Worm (Caenorhabditis elegans) whole organism, early embryonic: ENCODE measurements around the gene C34C12.2.

Source experiments
- B0310.2 ChIP-seq: sonication (generic microtip); optimal IDR thresholded peaks from 2 replicates; lab custom pipeline; 2016; ENCODE audit warnings: mild to moderate bottlenecking, missing genetic modification characterization, missing compliant biosample characterization
- F13C5.2 ChIP-seq: sonication (generic microtip); optimal IDR thresholded peaks from 2 replicates; lab custom pipeline; 2017; ENCODE audit warnings: mild to moderate bottlenecking, missing genetic modification characterization, inconsistent platforms, missing compliant biosample characterization
- aly-1 ChIP-seq: sonication (generic microtip); optimal IDR thresholded peaks from 2 replicates; lab custom pipeline; 2016; ENCODE audit warnings: missing genetic modification characterization, missing compliant biosample characterization
- ama-1 ChIP-seq: fragments of 150-350 bp; optimal IDR thresholded peaks from 2 replicates; lab custom pipeline; 2014
- ceh-13 ChIP-seq: fragments of 200-800 bp; sonication (Bioruptor generic); optimal IDR thresholded peaks from 2 replicates; lab custom pipeline; 2018; ENCODE audit warnings: mild to moderate bottlenecking, missing genetic modification characterization, missing compliant biosample characterization
- ceh-36 ChIP-seq: sonication (generic microtip); optimal IDR thresholded peaks from 2 replicates; lab custom pipeline; 2016; ENCODE audit warnings: missing genetic modification characterization, inconsistent platforms, missing compliant biosample characterization
- ets-7 ChIP-seq: sonication (generic microtip); optimal IDR thresholded peaks from 2 replicates; lab custom pipeline; 2016; ENCODE audit warnings: missing genotype, missing genetic modification characterization, missing compliant biosample characterization
- flt-1 ChIP-seq: fragments of 200-800 bp; sonication (Bioruptor generic); IDR thresholded peaks from 2 replicates; pipeline ENCODE4 v1.3.6; 2022; ENCODE audit warnings: missing genetic modification characterization, missing compliant biosample characterization
- hmbx-1 ChIP-seq: sonication (generic microtip); optimal IDR thresholded peaks from 2 replicates; lab custom pipeline; 2016; ENCODE audit warnings: mild to moderate bottlenecking, missing genetic modification characterization, missing compliant biosample characterization
- hmg-4 ChIP-seq: fragments of 200-800 bp; sonication (Bioruptor generic); optimal IDR thresholded peaks from 2 replicates; lab custom pipeline; 2018; ENCODE audit warnings: mild to moderate bottlenecking, missing genetic modification characterization, missing compliant biosample characterization
- hnd-1 ChIP-seq: sonication (generic microtip); optimal IDR thresholded peaks from 2 replicates; lab custom pipeline; 2016; ENCODE audit warnings: missing genetic modification characterization, missing compliant biosample characterization
- pes-1 ChIP-seq: fragments of 200-800 bp; sonication (Bioruptor generic); IDR thresholded peaks from 2 replicates; pipeline ENCODE4 v1.3.6; 2022; ENCODE audit warnings: missing genetic modification reagents, missing genetic modification characterization, missing compliant biosample characterization
- scrt-1 ChIP-seq: fragments of 200-800 bp; sonication (Bioruptor generic); IDR thresholded peaks from 2 replicates; pipeline ENCODE4 v1.3.6; 2022; ENCODE audit warnings: missing genetic modification characterization, missing compliant biosample characterization
- sea-1 ChIP-seq: fragments of 200-800 bp; sonication (Bioruptor generic); conservative IDR thresholded peaks from 2 replicates; pipeline ENCODE4 v1.3.6; 2022; ENCODE audit warnings: missing genetic modification characterization, missing compliant biosample characterization
- tbx-11 ChIP-seq: fragments of 200-800 bp; sonication (Bioruptor generic); IDR thresholded peaks from 2 replicates; pipeline ENCODE4 v1.3.6; 2022; ENCODE audit warnings: missing genetic modification characterization, missing compliant biosample characterization
- tbx-37 ChIP-seq: fragments of 200-800 bp; sonication (Bioruptor generic); conservative IDR thresholded peaks from 2 replicates; pipeline ENCODE4 v1.3.6; 2022; ENCODE audit warnings: missing genetic modification reagents, missing genetic modification characterization, missing compliant biosample characterization
- tra-4 ChIP-seq: sonication (generic microtip); optimal IDR thresholded peaks from 2 replicates; lab custom pipeline; 2017; ENCODE audit warnings: missing genetic modification characterization, missing compliant biosample characterization

C34C12.2 gene

ce11 chrIII:3475497-3475896, 21.9 kb downstream of the C34C12.2 start, which contains the start of gene C34C12.9:
TSS of gene C34C12.9 (minus strand) at chrIII:3475512.
- no peak for TF ChIP-seq hmbx-1
- no peak for TF ChIP-seq tbx-11
- no peak for TF ChIP-seq tra-4 (tag; lab: Kevin White, UChicago)
- TF ChIP-seq sea-1: no peak
- no peak for TF ChIP-seq hmg-4 (GFP tag; lab: Kevin White, UChicago)
- TF ChIP-seq hnd-1 (tag; lab: Kevin White, UChicago): no peak
- TF ChIP-seq ets-7 (tag; lab: Kevin White, UChicago): no peak
- no peak for TF ChIP-seq ceh-13
- TF ChIP-seq flt-1 (GFP tag; lab: Robert Waterston, UW): no peak
- TF ChIP-seq F13C5.2 (tag; lab: Kevin White, UChicago): no peak
- TF ChIP-seq pes-1 (GFP tag; lab: Robert Waterston, UW): no peak
- no peak for TF ChIP-seq B0310.2
- TF ChIP-seq aly-1 (tag; lab: Kevin White, UChicago): no peak
- TF ChIP-seq ceh-36 (tag; lab: Kevin White, UChicago): no peak
- no peak for TF ChIP-seq scrt-1 (GFP tag; lab: Robert Waterston, UW)
- TF ChIP-seq tbx-37: no peak
- no peak for TF ChIP-seq ama-1 (lab: Kevin White, UChicago)

- TF ChIP-seq tra-4 (tag; lab: Kevin White, UChicago) (peak; percentile 42), hmbx-1 (peak; percentile 56), ceh-13 (peak; percentile 42), ama-1 (lab: Kevin White, UChicago) (no peak), sea-1 (no peak), ets-7 (tag; lab: Kevin White, UChicago) (peak; percentile 49), pes-1 (GFP tag; lab: Robert Waterston, UW) (peak; percentile 20; the same call in 1 of the 2 replicates), hmg-4 (GFP tag; lab: Kevin White, UChicago) (no peak), aly-1 (tag; lab: Kevin White, UChicago) (no peak), ceh-36 (tag; lab: Kevin White, UChicago) (no peak), F13C5.2 (tag; lab: Kevin White, UChicago) (no peak), tbx-11 (no peak), B0310.2 (peak; percentile 68), scrt-1 (GFP tag; lab: Robert Waterston, UW) (no peak), flt-1 (GFP tag; lab: Robert Waterston, UW) (no peak), tbx-37 (no peak), hnd-1 (tag; lab: Kevin White, UChicago) (peak; percentile 40)
These were observed 22.7 kb downstream of the C34C12.2 start for ce11 chrIII:3476245-3476644.

DNA sequence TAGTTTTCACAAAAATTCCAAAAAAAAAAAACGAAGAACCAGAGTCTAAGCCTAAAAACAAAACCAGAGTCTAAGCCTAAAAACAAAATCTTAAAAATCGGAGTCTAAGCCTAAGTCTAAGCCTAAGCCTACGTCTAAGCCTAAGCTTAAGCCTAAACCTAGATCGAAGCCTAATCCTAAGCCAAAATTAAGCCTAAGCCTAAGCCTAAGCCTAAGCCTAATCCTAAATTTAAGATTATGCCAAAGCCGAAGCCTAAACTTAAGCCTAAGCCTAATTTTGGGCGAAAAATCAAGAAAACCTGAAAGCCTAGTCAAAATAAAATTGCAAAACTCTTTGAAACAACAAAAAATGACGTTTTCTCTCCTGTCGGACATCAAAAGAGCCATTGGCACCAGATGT, 23.8 kb downstream of the C34C12.2 start:
- peak; percentile 80 for TF ChIP-seq ceh-36 (tag; lab: Kevin White, UChicago)
- no peak for TF ChIP-seq aly-1 (tag; lab: Kevin White, UChicago)
- no peak for TF ChIP-seq hnd-1 (tag; lab: Kevin White, UChicago)

- TF ChIP-seq tbx-11: no peak
- no peak for TF ChIP-seq B0310.2
- no peak for TF ChIP-seq tra-4 (tag; lab: Kevin White, UChicago)
- no peak for TF ChIP-seq ceh-13
- no peak for TF ChIP-seq hnd-1 (tag; lab: Kevin White, UChicago)
- TF ChIP-seq scrt-1 (GFP tag; lab: Robert Waterston, UW): no peak
- TF ChIP-seq sea-1: no peak
- TF ChIP-seq ceh-36 (tag; lab: Kevin White, UChicago): no peak
- no peak for TF ChIP-seq ama-1 (lab: Kevin White, UChicago)
- TF ChIP-seq aly-1 (tag; lab: Kevin White, UChicago): no peak
- TF ChIP-seq ets-7 (tag; lab: Kevin White, UChicago): no peak
- TF ChIP-seq tbx-37: no peak
- TF ChIP-seq hmg-4 (GFP tag; lab: Kevin White, UChicago): no peak
- TF ChIP-seq flt-1 (GFP tag; lab: Robert Waterston, UW): no peak
- no peak for TF ChIP-seq hmbx-1
- TF ChIP-seq F13C5.2 (tag; lab: Kevin White, UChicago): no peak
These were observed 25.3 kb downstream of the C34C12.2 start for ce11 chrIII:3478795-3479398.

DNA sequence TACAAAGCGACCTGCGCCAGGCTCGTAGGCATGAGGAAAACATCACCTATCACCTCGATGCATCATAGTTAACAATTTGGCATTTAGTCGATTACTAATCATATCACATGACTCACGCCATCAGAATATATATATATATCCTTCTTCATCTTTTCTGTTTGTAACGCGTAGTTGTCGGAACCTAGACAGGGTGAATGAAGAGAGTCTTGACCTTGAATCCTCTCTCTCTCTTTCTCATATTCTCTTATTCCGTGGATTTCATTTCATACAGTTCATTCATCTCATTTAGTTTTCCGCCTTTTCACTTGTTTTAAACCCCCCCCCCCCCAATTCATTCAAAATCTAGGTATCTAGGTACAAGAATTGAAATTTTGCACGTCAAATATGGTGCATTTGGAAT, 26.6 kb downstream of the C34C12.2 start:
- TF ChIP-seq scrt-1 (GFP tag; lab: Robert Waterston, UW) (no peak), B0310.2 (no peak), aly-1 (tag; lab: Kevin White, UChicago) (no peak), flt-1 (GFP tag; lab: Robert Waterston, UW) (no peak), ama-1 (lab: Kevin White, UChicago) (no peak), sea-1 (no peak), pes-1 (GFP tag; lab: Robert Waterston, UW) (no peak), tra-4 (tag; lab: Kevin White, UChicago) (no peak), tbx-37 (no peak), tbx-11 (no peak)

- no peak for TF ChIP-seq tbx-37
These were observed 27.4 kb downstream of the C34C12.2 start for ce11 chrIII:3480950-3481349.

DNA sequence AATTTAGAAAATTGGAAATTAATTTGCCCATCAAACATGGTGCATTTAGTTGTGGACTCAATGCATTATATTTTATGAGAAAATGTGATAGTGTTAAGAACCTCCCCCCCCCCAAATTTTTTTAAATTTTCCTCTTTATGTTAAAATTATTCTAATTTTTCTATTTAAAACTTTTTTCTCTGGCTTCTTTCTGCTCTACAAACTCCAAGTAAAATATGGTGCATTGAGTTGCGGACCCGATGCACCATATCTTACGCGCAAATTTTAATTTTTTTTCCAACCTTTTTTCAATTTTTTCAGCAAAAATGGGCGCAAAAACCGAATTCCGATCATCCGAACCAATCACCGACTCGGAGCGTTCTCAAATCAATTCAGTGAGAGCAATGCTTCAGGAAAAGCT, 28.7 kb downstream of the C34C12.2 start, which contains the start of gene C34C12.6:
Gene C34C12.6, plus strand, starts transcription at position 301 of the 400 bp plus-strand sequence.
- no peak for TF ChIP-seq ama-1 (lab: Kevin White, UChicago)

DNA sequence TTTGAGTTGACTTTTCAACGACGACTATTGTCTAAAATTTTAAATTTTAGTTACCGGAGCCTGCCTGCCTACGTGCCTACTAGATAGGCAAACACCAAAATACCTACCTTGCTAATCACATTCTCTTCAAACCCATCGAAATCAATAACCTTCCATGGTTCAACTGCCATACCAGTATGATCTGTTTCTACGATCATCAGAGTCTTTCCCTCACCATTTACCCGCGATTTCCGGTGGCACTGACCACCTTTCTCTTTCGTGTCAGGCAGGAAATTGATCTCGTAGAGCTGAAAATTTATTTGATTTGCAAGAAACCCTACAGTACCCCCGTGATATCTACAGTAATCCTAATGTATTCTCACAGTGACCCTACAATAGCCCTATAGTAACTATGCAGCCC, 31.4 kb downstream of the C34C12.2 start:
- TF ChIP-seq hnd-1 (tag; lab: Kevin White, UChicago): no peak
- TF ChIP-seq hmg-4 (GFP tag; lab: Kevin White, UChicago): no peak
- TF ChIP-seq hmbx-1: no peak
- TF ChIP-seq B0310.2: no peak
- TF ChIP-seq flt-1 (GFP tag; lab: Robert Waterston, UW): no peak
- TF ChIP-seq aly-1 (tag; lab: Kevin White, UChicago): no peak
- TF ChIP-seq sea-1: no peak
- no peak for TF ChIP-seq tra-4 (tag; lab: Kevin White, UChicago)
- no peak for TF ChIP-seq ceh-13
- no peak for TF ChIP-seq scrt-1 (GFP tag; lab: Robert Waterston, UW)
- no peak for TF ChIP-seq F13C5.2 (tag; lab: Kevin White, UChicago)
- TF ChIP-seq tbx-11: no peak
- no peak for TF ChIP-seq pes-1 (GFP tag; lab: Robert Waterston, UW)
- TF ChIP-seq tbx-37: no peak
- TF ChIP-seq ets-7 (tag; lab: Kevin White, UChicago): no peak
- no peak for TF ChIP-seq ama-1 (lab: Kevin White, UChicago)
- TF ChIP-seq ceh-36 (tag; lab: Kevin White, UChicago): no peak
